Fruit fly (Drosophila melanogaster) S2 (cell line): ENCODE data around the gene Lim3.

Experiments
- CG8478 ChIP-seq: fragments of >200 bp; optimal IDR thresholded peaks from 2 replicates; lab custom pipeline; 2018
- CTCF ChIP-seq, 2 experiments: fragments of >200 bp; optimal IDR thresholded peaks; 2 replicates each; lab custom pipeline; 2018

Lim3 gene

DNA sequence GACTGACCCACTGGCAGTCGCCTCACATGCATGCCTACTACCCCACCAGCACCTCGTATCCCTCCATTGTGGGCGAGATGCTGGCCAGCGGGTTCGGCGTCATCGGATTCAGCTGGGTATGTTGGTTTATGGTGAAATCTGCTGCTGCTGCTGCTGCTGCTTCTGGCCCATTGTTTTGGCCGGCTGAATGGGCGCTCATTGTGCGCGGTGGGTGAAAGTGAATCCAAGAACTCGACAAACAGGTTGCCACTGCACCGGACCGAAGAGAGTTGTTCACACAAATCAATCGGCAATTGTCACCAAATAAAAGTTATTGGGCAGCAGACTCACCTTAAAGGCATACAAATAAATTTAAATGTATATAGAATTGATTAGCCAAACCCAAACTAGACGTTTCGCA lies 4.0 kb upstream of the Lim3 start:
- no peak for TF ChIP-seq CTCF (optimal IDR thresholded peaks at IDR 0.05; lab: Kevin White, UChicago)
- no peak for TF ChIP-seq CG8478 (lab: Kevin White, UChicago)

DNA sequence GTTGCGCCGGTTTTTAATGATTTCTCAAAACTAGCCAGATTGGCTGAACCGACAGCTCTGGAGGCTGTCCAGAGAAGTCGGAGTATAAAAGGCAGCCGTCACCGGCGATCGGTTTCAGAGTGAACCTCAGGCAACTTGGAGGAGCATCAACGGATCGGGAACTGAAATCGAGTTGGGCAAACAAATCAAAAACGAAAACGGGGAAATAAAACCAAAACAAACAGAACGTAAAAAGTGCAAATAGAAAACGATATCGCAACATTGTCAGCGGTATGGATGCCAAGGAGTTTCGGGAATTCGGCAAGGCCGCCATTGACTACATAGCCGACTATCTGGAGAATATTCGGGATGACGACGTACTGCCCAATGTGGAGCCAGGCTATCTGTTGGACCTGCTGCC lies 3.5 kb upstream of the Lim3 start:
- no peak for TF ChIP-seq CG8478 (lab: Kevin White, UChicago)
- no peak for TF ChIP-seq CTCF (optimal IDR thresholded peaks at IDR 0.05; lab: Kevin White, UChicago)

DNA sequence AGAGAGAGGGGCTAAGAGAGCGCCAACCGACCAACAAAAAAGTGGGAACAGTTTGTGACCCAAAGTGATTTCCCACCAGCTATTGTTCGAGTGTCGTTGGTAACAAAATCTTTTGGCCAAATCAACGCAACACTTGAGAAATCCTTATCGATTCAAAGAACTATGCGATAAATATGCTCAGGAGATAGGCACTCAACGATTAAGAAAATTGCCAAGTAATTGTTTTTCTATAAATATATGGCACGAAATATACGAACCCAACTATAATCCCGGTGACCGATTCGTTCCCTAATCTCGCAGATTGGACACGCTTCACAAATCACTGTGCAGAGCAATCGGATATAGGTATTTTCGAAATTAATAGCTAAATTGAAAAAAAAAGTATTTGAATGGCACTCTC lies 2.9 kb upstream of the Lim3 start:
- no peak for TF ChIP-seq CTCF (optimal IDR thresholded peaks at IDR 0.05; lab: Kevin White, UChicago)
- no peak for TF ChIP-seq CG8478 (lab: Kevin White, UChicago)

DNA sequence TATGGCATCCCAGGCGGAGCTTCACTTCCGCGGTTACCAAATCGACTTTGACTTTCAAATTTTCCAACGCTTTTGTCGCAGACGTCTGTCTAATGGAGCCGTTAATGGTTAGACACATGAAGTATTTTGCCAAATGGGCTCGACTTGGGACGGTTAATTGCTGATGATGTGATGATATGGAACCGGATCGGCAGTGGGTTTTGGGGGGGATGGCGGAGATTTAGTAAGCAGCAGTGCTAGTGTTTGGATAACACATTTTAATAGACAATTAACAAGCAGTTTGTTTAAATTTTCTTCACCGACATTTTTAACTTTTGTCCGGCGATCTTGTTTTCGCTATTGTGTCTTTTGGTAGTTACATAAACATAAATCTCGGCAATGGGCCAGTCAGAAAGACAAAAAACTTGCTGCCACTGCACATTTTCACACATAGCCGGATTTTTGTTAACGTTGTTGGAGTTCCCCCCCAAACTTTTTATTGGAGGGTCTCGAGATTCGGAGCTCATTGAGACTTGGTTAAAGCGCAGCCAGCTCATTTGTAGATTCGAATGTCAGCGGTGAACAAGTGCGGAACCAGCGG lies 1.5 kb upstream of the Lim3 start, which contains the start of gene amd:
TSS of gene amd (plus strand) at position 530 of the 580 bp plus-strand sequence.
- TF ChIP-seq CTCF (optimal IDR thresholded peaks at IDR 0.05; lab: Kevin White, UChicago), result no peak
- TF ChIP-seq CG8478 (lab: Kevin White, UChicago), result no peak

DNA sequence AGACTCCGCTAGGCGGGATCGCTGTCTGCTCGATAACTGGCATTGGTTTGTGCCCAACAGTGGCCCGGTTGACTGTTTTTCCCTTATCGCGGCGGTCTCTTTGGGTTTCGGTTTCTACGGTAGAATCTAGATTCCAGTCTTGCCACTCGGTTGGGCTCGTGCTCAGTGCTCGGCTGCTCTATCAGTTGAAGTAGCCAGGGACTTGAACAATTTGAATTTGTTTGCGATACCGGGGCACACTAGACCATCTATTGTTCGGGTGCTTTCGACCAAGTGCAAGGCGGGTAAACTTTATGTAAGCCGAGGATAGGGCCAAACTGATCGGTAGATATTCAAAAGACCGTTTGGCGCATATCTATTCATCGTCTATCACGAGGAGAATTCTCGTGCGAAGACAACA lies 2.0 kb downstream of the Lim3 start:
- no peak for TF ChIP-seq CTCF (optimal IDR thresholded peaks at IDR 0.05; lab: Kevin White, UChicago)
- no peak for TF ChIP-seq CG8478 (lab: Kevin White, UChicago)

DNA sequence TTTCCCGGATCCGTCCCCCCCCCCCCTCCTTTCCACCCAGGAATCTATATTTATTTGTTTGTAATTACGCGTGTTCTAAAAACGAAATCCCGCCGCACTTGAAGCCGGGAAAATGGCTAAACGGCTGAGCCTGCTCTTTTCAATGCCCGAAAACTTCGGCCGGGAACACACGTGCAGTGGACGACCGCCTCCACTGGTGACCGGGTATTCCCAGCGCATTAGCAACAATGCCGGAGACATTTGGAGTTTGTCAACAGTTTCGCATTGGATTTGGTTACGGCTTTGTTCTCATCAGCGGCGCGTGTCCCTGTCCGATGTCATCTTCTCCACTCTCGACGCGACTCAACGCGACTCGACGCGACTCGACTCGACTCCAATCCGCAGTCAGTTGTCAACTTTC lies 3.8 kb downstream of the Lim3 start:
- TF ChIP-seq CG8478 (lab: Kevin White, UChicago) (no peak), CTCF (optimal IDR thresholded peaks at IDR 0.05; lab: Kevin White, UChicago) (no peak)

DNA sequence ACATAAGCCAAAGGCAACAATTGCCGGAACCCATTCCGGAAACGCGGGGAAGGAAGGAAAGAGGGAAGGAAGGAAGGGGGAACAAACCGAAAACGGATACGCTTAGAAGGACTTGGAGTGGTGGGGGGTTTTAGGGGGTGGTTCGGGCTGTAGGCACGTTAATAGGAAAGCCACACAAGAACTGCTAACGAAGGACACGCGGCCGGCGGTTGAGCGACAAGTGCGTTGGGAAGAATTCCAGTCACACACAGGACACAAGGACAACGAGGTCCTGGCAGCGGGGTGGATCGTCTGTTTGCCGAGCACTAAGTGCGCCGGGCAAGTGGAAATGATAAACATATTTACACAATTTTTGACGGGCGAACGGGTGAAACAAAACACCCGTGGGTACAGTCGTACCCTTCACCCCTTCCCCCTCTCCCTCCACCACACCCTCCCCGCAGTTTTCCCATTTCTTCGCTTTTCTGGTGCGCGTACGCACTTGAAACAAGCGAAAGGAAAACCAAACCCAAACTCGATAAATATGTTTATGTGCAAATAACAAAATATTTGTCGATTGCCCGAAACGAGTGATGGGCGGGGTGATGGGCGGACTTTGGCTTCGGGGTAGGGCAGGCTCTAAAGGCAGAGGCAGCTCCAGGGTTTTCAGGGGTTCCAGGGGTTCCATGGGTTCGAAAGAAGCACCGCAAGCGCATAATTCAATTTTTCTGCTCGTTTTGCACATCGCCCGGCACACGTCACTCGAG lies 4.9 kb downstream of the Lim3 start:
- TF ChIP-seq CG8478 (lab: Kevin White, UChicago), result no peak
- no peak for TF ChIP-seq CTCF (optimal IDR thresholded peaks at IDR 0.05; lab: Kevin White, UChicago)

DNA sequence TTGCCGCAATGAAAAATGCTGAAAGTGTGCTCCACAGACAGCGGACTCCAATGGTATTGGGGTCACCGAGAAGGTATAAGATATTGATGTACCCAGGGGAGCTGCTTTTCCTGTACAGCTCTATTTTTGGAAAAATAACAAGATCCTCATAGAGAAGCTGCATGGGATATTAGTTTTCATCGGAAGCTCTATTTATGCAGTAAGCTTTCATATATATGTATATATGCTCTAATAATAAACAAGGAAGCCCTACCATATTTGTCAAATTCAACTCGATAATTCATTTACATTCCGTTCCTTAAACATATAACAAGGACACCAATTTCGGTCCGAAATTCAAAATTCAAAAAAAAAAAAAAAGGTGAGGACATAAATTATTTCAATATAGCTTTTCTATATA lies 6.5 kb downstream of the Lim3 start, which contains the start of the genes CG17344 and CG43731:
TSS of gene CG17344 (plus strand) at position 301 of the 400 bp plus-strand sequence.
TSS of gene CG43731 (plus strand) at position 301 of the 400 bp plus-strand sequence.
- no peak for TF ChIP-seq CG8478 (lab: Kevin White, UChicago)
- no peak for TF ChIP-seq CTCF (optimal IDR thresholded peaks at IDR 0.05; lab: Kevin White, UChicago)

DNA sequence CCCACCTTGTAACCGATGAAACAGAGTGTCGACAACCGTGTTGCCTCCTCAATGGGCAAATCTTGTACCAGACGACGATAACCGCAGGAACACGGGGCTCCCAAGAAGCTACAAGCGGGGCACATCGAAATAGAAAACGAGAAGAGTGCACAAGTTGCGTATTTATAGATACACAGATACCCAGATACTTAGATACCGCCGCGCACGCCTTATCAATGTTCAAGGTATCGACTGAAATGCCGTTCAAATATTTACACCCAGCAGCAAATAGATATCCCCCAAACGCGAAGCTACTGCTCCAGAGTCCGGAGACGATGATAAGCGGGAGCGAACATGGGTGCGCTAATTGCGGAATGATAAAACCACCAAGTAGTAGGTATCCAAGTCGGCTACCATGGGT lies 9.6 kb downstream of the Lim3 start:
- no peak for TF ChIP-seq CTCF (optimal IDR thresholded peaks at IDR 0.05; lab: Kevin White, UChicago)
- no peak for TF ChIP-seq CG8478 (lab: Kevin White, UChicago)

DNA sequence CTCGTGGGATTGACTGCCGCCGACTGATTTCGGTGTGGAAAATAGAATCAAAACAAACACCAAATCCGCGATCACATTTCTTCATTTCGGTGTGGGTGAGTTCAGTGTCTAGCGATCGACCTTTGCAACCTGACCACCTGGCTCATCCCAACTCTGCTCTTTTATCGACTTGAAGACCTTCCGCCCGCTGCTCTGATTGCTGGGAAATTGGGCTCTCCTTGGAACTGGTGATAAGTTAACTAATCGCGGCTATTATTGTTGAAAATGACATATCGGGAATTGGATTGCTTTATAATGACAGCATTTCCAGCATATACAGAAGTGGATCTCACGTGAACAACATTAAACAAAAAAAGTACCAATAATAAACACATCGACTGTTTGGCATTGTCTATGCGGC lies 10.9 kb downstream of the Lim3 start:
- TF ChIP-seq CG8478 (lab: Kevin White, UChicago), result no peak
- TF ChIP-seq CTCF (optimal IDR thresholded peaks at IDR 0.05; lab: Kevin White, UChicago), result no peak

DNA sequence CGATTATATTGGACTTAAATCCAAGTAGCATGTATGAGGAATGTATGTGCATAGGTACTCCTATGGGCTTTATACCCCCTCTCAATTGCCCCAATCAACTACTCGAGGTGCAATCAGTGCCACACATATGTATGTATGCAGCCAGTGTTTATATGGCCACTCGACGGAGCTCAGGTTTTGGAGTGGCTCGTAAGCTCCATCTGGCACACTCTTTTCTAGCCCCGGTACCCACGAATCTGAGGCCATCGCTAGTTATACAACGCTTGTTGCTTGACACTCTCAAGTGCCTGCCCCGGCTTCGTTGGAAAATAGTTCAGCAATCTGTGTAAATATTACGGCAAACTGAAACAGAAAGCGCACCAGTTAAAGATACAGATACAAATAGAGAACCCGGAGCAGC lies 11.9 kb downstream of the Lim3 start:
- no peak for TF ChIP-seq CTCF (optimal IDR thresholded peaks at IDR 0.05; lab: Kevin White, UChicago)
- TF ChIP-seq CG8478 (lab: Kevin White, UChicago), result no peak

DNA sequence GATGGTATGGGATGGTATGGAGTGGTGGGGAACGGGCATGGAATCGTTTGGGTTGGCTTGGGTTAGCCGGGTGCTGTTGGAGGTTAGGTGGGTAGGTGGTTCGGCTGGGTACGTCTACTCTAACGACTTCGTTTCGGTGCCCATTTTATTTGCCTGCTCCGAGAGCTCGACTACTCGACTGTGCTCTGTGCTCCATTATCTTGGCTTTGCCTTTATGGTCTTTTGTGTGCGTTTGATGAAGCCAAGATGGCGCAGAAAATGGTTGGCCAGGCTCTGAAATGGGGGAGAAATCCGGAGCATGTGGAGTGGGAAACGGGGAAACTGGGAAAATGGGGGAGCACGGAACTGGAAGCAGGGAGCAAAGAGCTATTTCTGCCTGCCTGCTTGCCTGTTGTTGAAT lies 14.4 kb downstream of the Lim3 start:
- TF ChIP-seq CG8478 (lab: Kevin White, UChicago), result no peak
- no peak for TF ChIP-seq CTCF (optimal IDR thresholded peaks at IDR 0.05; lab: Kevin White, UChicago)

DNA sequence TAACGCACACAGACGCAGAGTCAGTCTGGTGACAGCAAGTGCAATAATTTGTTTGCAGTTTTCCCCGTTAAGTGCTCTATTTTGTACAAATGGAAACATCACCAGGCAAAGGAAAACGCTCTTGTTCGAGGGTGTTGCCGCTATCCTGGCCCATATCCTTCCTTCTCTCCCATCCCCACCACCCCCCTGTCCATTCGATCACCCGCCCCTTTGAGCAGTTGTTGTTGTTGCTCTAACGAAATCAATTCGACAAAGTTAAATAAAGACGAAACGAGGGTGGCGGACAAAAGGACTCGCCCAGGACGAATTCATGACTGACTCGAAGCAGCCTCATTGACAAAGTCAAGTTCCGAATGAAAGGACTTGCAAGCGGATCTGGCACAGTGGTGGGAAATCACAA lies 18.8 kb downstream of the Lim3 start:
- TF ChIP-seq CG8478 (lab: Kevin White, UChicago), result no peak
- no peak for TF ChIP-seq CTCF (optimal IDR thresholded peaks at IDR 0.05; lab: Kevin White, UChicago)

DNA sequence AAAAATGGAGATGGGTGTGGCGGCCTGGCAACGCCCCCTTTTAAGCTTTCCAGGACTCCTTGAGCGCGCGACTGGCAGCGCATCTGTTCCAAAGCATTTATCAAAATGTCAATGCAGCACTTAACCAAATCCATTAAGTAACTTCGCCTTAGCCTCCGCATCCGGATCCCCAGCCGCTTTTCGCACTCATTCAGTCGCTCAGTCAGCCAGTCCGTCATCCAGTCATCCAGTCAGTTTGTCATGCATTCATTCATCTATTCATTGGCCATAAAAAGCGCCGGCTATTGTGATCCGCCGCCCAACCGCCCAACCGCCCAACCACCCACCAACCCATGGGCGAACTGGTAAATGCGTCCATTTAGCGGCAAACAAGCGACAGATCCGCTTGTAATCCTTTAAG lies 19.3 kb downstream of the Lim3 start:
- TF ChIP-seq CTCF (optimal IDR thresholded peaks at IDR 0.05; lab: Kevin White, UChicago) (no peak), CG8478 (lab: Kevin White, UChicago) (no peak)

DNA sequence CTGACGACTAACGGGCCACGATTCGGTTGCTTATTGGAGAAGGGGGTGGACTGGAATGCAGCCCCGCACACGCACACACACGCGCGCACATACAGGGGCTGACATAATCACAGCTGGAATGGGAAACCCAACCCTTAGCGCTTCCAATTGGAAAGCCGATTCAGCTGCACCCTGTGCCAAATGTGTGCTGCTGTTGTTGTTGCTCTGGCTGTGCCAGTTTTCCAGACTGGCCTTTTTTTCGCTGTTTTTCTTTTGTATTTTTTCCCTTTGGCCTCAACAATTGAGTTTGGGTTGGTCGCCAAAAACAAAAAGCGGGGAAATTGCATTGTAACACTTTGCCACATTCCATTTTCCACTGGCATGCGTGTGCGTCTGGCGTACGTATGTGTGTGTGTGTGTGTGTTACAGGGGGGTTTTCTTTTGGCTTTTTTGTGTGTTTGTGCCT lies 24.9 kb downstream of the Lim3 start:
- no peak for TF ChIP-seq CG8478 (lab: Kevin White, UChicago)
- TF ChIP-seq CTCF (optimal IDR thresholded peaks at IDR 0.05; lab: Kevin White, UChicago), result no peak
